Worm (Caenorhabditis elegans): Measurements from ENCODE around the gene knl-1.

knl-1 gene

DNA sequence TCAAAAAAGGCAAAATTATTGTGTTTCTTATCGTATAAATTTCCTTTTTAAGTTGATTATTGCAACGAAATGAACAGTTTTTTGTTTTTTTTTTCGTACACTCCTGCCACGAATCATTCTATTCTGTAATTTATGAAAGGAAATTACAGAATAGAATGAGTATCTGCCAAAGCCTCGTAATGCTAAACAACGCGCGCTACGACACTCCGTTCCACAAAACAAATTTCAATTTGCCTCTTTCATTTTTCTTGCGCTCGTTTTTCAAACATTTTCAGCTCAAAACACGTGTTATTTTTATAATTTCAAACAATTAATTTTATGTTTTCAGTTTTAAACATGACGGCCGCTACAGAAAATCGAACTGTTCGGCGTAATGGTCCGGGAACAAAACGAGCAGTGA lies 25.7 kb upstream of the knl-1 start, which contains the start of gene mob-4:
mob-4 (plus strand) TSS at position 329 of the 400 bp plus-strand sequence.
- TF ChIP-seq ztf-4 (tag; optimal IDR thresholded peaks at IDR 0.05) (no peak), fos-1 (tag; optimal IDR thresholded peaks at IDR 0.05) (no peak), sma-3 (GFP tag; optimal IDR thresholded peaks at IDR 0.05) (no peak), unc-55 (GFP tag; optimal IDR thresholded peaks at IDR 0.05) (peak; percentile 32), ztf-1 (GFP tag; conservative IDR thresholded peaks at IDR 0.05) (no peak), ceh-16 (tag; optimal IDR thresholded peaks at IDR 0.05) (no peak), lsy-2 (tag; optimal IDR thresholded peaks at IDR 0.05) (peak in 1 of 2 experiments; percentile 32), Y55F3AM.14 (GFP tag; optimal IDR thresholded peaks at IDR 0.05) (no peak)

DNA sequence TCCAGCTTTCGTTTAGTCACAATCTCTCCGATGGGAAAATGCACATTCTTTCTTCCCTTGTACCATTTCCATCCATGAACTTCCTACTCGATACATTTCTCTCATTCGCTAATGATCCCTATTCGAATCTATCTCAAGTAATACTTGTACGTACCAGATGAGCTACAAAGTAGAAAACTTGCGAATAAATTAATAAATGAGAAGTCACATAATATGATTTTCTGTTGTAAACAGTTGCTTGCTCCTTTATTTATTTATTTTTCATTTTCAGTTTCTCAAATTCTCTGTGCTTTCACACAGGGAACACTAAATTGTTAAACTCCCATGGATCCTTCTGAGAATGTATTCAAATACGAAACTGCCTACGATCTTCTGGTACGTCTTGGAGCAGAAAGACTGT lies 24.3 kb upstream of the knl-1 start, which contains the start of gene rfs-1:
rfs-1 (plus strand) TSS at position 301 of the 400 bp plus-strand sequence.
- TF ChIP-seq C34F6.9 (tag; optimal IDR thresholded peaks at IDR 0.05) (no peak), ceh-16 (tag; optimal IDR thresholded peaks at IDR 0.05) (no peak), ztf-1 (GFP tag; conservative IDR thresholded peaks at IDR 0.05) (no peak), F13H6.1 (tag; optimal IDR thresholded peaks at IDR 0.05) (no peak), egl-27 (tag; optimal IDR thresholded peaks at IDR 0.05) (no peak), lin-39 (tag; optimal IDR thresholded peaks at IDR 0.05) (no peak), nhr-237 (tag; optimal IDR thresholded peaks at IDR 0.05) (no peak), nhr-6 (tag; optimal IDR thresholded peaks at IDR 0.05) (no peak), skn-1 (tag; optimal IDR thresholded peaks at IDR 0.05) (no peak), lsy-2 (tag; optimal IDR thresholded peaks at IDR 0.05) (no peak), ceh-82 (tag; optimal IDR thresholded peaks at IDR 0.05) (no peak), peb-1 (tag; optimal IDR thresholded peaks at IDR 0.05) (no peak), unc-39 (tag; optimal IDR thresholded peaks at IDR 0.05) (no peak)

DNA sequence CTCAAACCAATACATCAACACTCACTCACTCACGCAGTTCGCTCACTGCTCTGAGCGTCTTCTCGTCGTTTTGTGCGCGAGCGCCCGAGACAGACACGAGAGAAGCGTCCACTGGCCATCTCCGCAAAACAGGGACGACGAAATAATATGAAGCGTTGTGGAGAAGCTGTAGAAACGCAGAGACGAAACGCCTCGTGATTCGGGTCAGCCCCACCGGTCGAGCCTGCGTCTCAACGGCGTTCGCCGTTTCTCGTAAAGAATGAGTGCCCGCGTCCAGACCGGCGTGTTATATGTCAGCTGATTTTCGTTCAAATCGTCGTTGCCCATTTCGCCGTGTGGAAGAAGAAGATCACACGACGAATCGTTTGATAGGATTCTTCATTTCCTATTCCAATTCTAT lies 22.9 kb upstream of the knl-1 start, which contains the start of gene fbxl-1:
fbxl-1 (plus strand) TSS at position 320 of the 400 bp plus-strand sequence.
- TF ChIP-seq snpc-4 (tag; optimal IDR thresholded peaks at IDR 0.05): peak; percentile 64
- TF ChIP-seq sma-9 (GFP tag; optimal IDR thresholded peaks at IDR 0.05): peak; percentile 86
- TF ChIP-seq sma-9 (tag; optimal IDR thresholded peaks at IDR 0.05): no peak
- peak; percentile 53 for TF ChIP-seq sma-3 (GFP tag; optimal IDR thresholded peaks at IDR 0.05)
- TF ChIP-seq lin-13 (GFP tag; optimal IDR thresholded peaks at IDR 0.05): peak; percentile 51
- TF ChIP-seq crh-2 (tag; optimal IDR thresholded peaks at IDR 0.05): peak; percentile 75
- peak; percentile 18 for TF ChIP-seq nhr-6 (tag; optimal IDR thresholded peaks at IDR 0.05)
- TF ChIP-seq unc-62 (GFP tag; optimal IDR thresholded peaks at IDR 0.05): no peak
- peak; percentile 87 for TF ChIP-seq F13H6.1 (tag; optimal IDR thresholded peaks at IDR 0.05)
- peak; percentile 70 for TF ChIP-seq fos-1 (tag; optimal IDR thresholded peaks at IDR 0.05)
- peak; percentile 30 for TF ChIP-seq egl-27 (tag; optimal IDR thresholded peaks at IDR 0.05)
- no peak for TF ChIP-seq blmp-1 (tag; optimal IDR thresholded peaks at IDR 0.05; ENCODE audit: insufficient read depth)
- TF ChIP-seq lin-11 (tag; optimal IDR thresholded peaks at IDR 0.05): peak; percentile 92
- peak in 1 of 2 experiments; percentile 88 for TF ChIP-seq lsy-2 (tag; optimal IDR thresholded peaks at IDR 0.05)
- TF ChIP-seq gmeb-1 (tag; optimal IDR thresholded peaks at IDR 0.05): peak; percentile 44
- peak; percentile 78 to 92 for TF ChIP-seq mdl-1 (tag; optimal IDR thresholded peaks at IDR 0.05)
- no peak for TF ChIP-seq ZK546.5 (tag; optimal IDR thresholded peaks at IDR 0.05)
- TF ChIP-seq nhr-77 (tag; optimal IDR thresholded peaks at IDR 0.05): no peak
- no peak for TF ChIP-seq mbf-1 (tag; optimal IDR thresholded peaks at IDR 0.05)
- TF ChIP-seq C34F6.9 (tag; optimal IDR thresholded peaks at IDR 0.05): peak; percentile 96
- TF ChIP-seq skn-1 (tag; optimal IDR thresholded peaks at IDR 0.05): no peak
- TF ChIP-seq nhr-25 (tag; optimal IDR thresholded peaks at IDR 0.05): peak; percentile 54
- no peak for TF ChIP-seq alr-1 (tag; optimal IDR thresholded peaks at IDR 0.05)
- TF ChIP-seq nhr-21 (tag; optimal IDR thresholded peaks at IDR 0.05): peak; percentile 66
- peak; percentile 71 for TF ChIP-seq Y55F3AM.14 (GFP tag; optimal IDR thresholded peaks at IDR 0.05)
- peak; percentile 88 for TF ChIP-seq sem-4 (tag; optimal IDR thresholded peaks at IDR 0.05)
- peak; percentile 57 for TF ChIP-seq mab-5 (tag; optimal IDR thresholded peaks at IDR 0.05)
- peak; percentile 66 for TF ChIP-seq zag-1 (tag; optimal IDR thresholded peaks at IDR 0.05)
- TF ChIP-seq nhr-129 (tag; optimal IDR thresholded peaks at IDR 0.05): peak; percentile 91
- peak; percentile 38 for TF ChIP-seq ztf-4 (tag; optimal IDR thresholded peaks at IDR 0.05)
- peak; percentile 76 for TF ChIP-seq unc-55 (GFP tag; optimal IDR thresholded peaks at IDR 0.05)

DNA sequence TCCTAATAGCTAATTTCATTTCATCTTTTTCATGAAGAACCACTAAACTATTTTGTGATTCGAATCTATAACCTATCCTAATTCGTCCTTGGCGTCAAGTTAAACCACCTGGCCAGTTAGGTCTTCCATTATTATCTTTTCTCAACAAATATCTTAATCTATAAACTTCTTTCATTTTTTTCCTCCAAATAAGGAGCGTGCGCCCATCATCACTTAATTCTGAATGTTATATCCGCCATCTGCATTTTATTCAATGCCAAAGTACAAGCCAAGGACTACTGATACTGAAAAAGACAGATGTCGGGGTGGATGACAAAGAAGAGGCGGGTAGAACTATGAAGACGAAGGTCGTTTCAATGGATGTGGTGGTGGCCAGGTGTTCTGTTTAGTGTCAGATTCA lies 21.5 kb upstream of the knl-1 start:
- TF ChIP-seq ceh-82 (tag; optimal IDR thresholded peaks at IDR 0.05) (no peak), nhr-25 (tag; optimal IDR thresholded peaks at IDR 0.05) (peak; percentile 44), nhr-21 (tag; optimal IDR thresholded peaks at IDR 0.05) (no peak)

Measured in whole organism, L2 larva.